Fruit fly (Drosophila melanogaster): ENCODE results near the gene htk.

htk gene

dm6 chrX:18900958-18901357, 57.5 kb downstream of the htk start:
- TF ChIP-seq Myc (optimal IDR thresholded peaks at IDR 0.05) (no peak), Sin3A (optimal IDR thresholded peaks at IDR 0.05) (no peak), insv (optimal IDR thresholded peaks at IDR 0.05) (no peak), psq (optimal IDR thresholded peaks at IDR 0.05) (no peak), h (optimal IDR thresholded peaks at IDR 0.05) (no peak), ttk (optimal IDR thresholded peaks at IDR 0.05) (no peak)

dm6 chrX:18902800-18903199, 59.3 kb downstream of the htk start:
- TF ChIP-seq Sin3A (optimal IDR thresholded peaks at IDR 0.05) (no peak), ttk (optimal IDR thresholded peaks at IDR 0.05) (no peak), insv (optimal IDR thresholded peaks at IDR 0.05) (no peak), psq (optimal IDR thresholded peaks at IDR 0.05) (no peak), h (optimal IDR thresholded peaks at IDR 0.05) (no peak), Myc (optimal IDR thresholded peaks at IDR 0.05) (no peak)

dm6 chrX:18905152-18905551, 61.7 kb downstream of the htk start:
- TF ChIP-seq h (optimal IDR thresholded peaks at IDR 0.05) = no peak
- no peak for TF ChIP-seq Sin3A (optimal IDR thresholded peaks at IDR 0.05)
- no peak for TF ChIP-seq ttk (optimal IDR thresholded peaks at IDR 0.05)
- TF ChIP-seq insv (optimal IDR thresholded peaks at IDR 0.05) = no peak
- no peak for TF ChIP-seq Myc (optimal IDR thresholded peaks at IDR 0.05)
- TF ChIP-seq psq (optimal IDR thresholded peaks at IDR 0.05) = no peak
